Worm (Caenorhabditis elegans) whole organism, midembryonic: ENCODE results near the gene pqn-80.
A peak's percentile ranks its signal among the peaks of the same experiment; 100 is the strongest.

Experiments used
- T22C8.4 ChIP-seq: fragments of 200-800 bp; sonication (Bioruptor generic); IDR thresholded peaks from 2 replicates; pipeline ENCODE4 v1.3.6; 2022; ENCODE audit warnings: missing genetic modification characterization, missing compliant biosample characterization
- cog-1 ChIP-seq: sonication (generic microtip); optimal IDR thresholded peaks from 2 replicates; lab custom pipeline; 2016; ENCODE audit warnings: missing genetic modification characterization, missing compliant biosample characterization
- flt-1 ChIP-seq: fragments of 200-800 bp; sonication (Bioruptor generic); IDR thresholded peaks from 2 replicates; pipeline ENCODE4 v1.3.6; 2022; ENCODE audit warnings: missing genetic modification characterization, missing compliant biosample characterization
- klf-2 ChIP-seq: fragments of 200-800 bp; sonication (Bioruptor generic); conservative IDR thresholded peaks from 2 replicates; pipeline ENCODE4 v1.3.6; 2022; ENCODE audit warnings: missing genetic modification reagents, missing genetic modification characterization, missing compliant biosample characterization
- med-1 ChIP-seq: sonication (generic microtip); optimal IDR thresholded peaks from 2 replicates; lab custom pipeline; 2017; ENCODE audit warnings: missing genetic modification characterization, mild to moderate bottlenecking, missing compliant biosample characterization, antibody characterized with exemption, missing genetic modification reagents; ENCODE audit not compliant: insufficient read depth
- ref-1 ChIP-seq: fragments of 200-800 bp; sonication (Bioruptor generic); conservative IDR thresholded peaks from 2 replicates; pipeline ENCODE4 v1.3.6; 2022; ENCODE audit warnings: missing genetic modification reagents, missing genetic modification characterization, missing compliant biosample characterization
- tab-1 ChIP-seq: fragments of 200-800 bp; sonication (Bioruptor generic); IDR thresholded peaks from 2 replicates; pipeline ENCODE4 v1.3.6; 2022; ENCODE audit warnings: missing genetic modification characterization, missing compliant biosample characterization
- ztf-23 ChIP-seq: fragments of 200-800 bp; sonication (Bioruptor generic); IDR thresholded peaks from 2 replicates; pipeline ENCODE4 v1.3.6; 2022; ENCODE audit warnings: missing genetic modification reagents, missing genetic modification characterization, missing compliant biosample characterization
- ztf-29 ChIP-seq: fragments of 200-800 bp; sonication (Bioruptor generic); IDR thresholded peaks from 2 replicates; pipeline ENCODE4 v1.3.6; 2022; ENCODE audit warnings: missing genetic modification reagents, missing genetic modification characterization, missing compliant biosample characterization

pqn-80 gene

DNA sequence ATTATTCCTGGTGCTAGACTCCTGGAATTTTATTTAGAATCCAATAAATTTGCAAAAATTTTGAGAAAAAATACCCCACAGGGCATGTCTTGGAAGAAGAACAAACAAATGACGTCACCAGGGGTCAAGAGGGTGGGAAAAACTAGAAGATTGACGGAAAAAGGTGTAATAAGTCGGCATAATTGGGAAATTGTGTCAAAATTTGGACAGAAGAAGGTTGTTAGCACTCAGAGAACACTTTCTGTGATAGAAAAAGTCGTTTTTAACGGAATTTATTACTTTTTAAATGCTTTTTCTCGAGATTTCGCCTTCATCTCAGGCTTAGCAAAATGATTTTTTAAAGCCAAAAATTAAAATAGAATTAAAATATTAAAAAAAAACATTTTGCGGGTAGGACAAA, 19.1 kb upstream of the pqn-80 start:
- TF ChIP-seq flt-1 (GFP tag; lab: Robert Waterston, UW), result no peak
- TF ChIP-seq tab-1 (GFP tag; lab: Robert Waterston, UW), result no peak
- TF ChIP-seq cog-1 (tag; lab: Kevin White, UChicago), result no peak
- 0 out of 2 replicates have a peak, but pooled peaks have one; percentile 9 for TF ChIP-seq klf-2 (GFP tag; lab: Robert Waterston, UW)
- no peak for TF ChIP-seq med-1 (GFP tag; lab: Kevin White, UChicago)

DNA sequence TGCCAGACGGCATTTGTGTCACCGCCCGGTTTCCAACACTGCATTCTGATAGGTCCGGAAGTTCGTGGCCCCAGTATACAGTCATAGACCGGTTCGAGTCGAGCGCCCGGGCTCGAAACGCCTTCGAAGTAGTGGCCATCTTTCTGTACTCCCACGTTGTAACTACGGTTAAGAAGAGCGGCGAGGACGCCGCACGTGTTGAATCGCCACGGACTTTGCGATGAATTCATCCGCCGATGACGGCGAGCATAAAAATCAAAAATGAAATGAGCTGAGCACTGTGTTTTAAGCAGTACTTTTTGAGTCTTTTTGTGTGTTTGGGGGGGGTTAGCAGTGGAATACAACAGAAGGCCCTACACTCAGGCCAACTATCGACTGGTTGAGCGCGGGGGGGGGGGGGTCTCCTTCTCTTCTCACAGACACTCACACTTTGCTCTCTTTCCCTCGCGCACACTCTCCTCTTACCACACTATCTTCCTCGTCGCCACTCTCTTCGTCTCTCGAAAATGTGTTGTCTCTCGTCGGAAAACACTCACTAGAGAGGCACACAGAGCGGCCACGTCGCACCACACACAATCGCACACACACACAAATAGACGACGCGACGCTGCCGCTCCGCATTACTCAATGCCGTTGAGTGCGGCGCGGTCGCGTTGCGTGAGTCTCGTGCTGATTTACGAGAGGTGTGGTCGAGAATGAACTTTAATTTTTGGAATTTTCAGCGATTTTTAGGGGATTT, 18.0 kb upstream of the pqn-80 start, which contains the start of gene epc-1:
epc-1 (minus strand) TSS at position 367 of the 739 bp plus-strand sequence.
- TF ChIP-seq cog-1 (tag; lab: Kevin White, UChicago) (peak; percentile 76), flt-1 (GFP tag; lab: Robert Waterston, UW) (peak; percentile 48; the same call in 1 of the 2 replicates), ztf-23 (0 out of 2 replicates have a peak, but pooled peaks have one; percentile 7), med-1 (GFP tag; lab: Kevin White, UChicago) (no peak), klf-2 (GFP tag; lab: Robert Waterston, UW) (0 out of 2 replicates have a peak, but pooled peaks have one; percentile 13)

DNA sequence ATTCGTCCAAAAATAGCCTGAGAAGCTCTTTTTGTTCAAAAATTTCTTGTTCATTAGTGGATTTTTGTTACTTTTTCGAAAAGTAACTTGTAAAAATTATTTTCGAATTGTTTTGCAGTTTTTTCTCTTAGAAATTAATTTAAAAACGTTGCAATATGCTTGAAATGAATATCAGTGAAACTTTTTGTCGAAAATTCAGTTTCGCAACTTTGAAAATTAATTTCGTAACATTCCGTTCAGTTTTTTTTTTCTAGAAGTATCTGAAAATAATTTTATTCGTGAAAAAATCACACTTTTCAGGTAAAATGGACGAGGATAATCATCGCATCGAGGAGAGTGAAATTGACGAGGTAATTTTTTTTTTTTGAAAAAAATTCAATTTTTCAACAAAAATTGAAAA, 17.4 kb upstream of the pqn-80 start, which contains the start of gene Y111B2A.12:
Y111B2A.12 (plus strand) TSS at position 301 of the 400 bp plus-strand sequence.
- TF ChIP-seq ztf-23 (no peak), ztf-29 (GFP tag; lab: Robert Waterston, UW) (no peak), T22C8.4 (GFP tag; lab: Robert Waterston, UW) (no peak), ref-1 (GFP tag; lab: Robert Waterston, UW) (no peak), tab-1 (GFP tag; lab: Robert Waterston, UW) (no peak)

DNA sequence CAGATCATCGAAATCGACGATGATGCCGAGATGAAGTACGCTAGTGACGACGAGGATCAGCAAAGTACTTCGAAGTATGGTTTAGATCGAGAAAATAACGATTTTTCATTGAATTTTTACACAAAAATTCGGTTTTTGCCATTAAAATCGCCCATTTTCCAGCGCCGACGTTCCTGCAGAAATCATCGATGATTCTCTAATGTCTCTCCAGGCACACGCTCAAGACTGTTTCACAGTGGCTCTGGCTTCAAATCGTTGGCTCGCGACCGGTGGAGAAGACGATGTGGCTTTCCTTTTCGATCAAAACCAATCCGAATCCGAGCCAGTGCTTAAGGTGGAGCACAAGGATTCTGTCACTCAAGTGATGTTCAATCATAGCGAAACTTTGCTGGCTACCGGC, 17.0 kb upstream of the pqn-80 start:
- TF ChIP-seq tab-1 (GFP tag; lab: Robert Waterston, UW) (no peak), flt-1 (GFP tag; lab: Robert Waterston, UW) (no peak), med-1 (GFP tag; lab: Kevin White, UChicago) (no peak), klf-2 (GFP tag; lab: Robert Waterston, UW) (no peak), ztf-29 (GFP tag; lab: Robert Waterston, UW) (no peak), ref-1 (GFP tag; lab: Robert Waterston, UW) (no peak), T22C8.4 (GFP tag; lab: Robert Waterston, UW) (no peak), cog-1 (tag; lab: Kevin White, UChicago) (no peak), ztf-23 (no peak)

DNA sequence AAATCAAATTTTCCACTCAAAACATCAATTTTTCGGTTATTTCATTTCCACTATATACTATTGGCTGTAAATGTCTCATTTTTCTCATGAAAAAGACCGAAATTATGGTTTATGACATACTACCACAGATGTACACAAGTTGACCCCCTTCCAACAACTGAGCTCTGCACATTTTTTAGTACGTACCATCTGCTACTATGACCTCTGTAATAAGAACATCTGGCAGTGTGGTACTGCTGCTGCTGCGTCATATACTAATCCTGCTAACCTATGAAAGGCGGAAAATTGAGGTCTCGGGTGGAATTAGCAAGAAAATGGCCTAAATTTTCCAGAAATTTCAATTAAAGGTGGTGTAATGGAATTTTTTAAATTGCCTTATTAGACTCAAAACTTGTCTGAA, 15.0 kb upstream of the pqn-80 start:
- no peak for TF ChIP-seq flt-1 (GFP tag; lab: Robert Waterston, UW)

DNA sequence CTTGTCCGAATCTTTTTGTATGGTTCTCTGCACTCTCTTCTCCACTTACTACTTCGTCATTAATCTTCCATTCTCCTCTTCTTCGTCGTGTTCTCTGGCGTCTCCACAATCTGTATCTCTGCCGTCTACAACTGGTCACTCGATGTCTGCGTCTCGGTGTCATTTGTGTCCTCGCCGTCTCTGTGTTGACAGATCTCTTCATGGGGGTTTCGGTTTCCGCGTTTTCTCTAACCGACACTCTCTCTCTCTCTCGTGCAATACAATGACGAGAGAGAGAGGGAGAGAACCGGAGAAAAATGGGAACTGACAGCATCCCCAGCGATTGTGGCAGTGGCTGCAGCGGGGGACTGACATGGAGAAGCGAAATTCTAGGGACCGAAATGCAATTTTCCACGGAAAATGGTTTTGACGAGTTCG, 13.8 kb upstream of the pqn-80 start:
- peak; percentile 94 for TF ChIP-seq cog-1 (tag; lab: Kevin White, UChicago)
- peak; percentile 79 for TF ChIP-seq flt-1 (GFP tag; lab: Robert Waterston, UW)
- no peak for TF ChIP-seq klf-2 (GFP tag; lab: Robert Waterston, UW)

DNA sequence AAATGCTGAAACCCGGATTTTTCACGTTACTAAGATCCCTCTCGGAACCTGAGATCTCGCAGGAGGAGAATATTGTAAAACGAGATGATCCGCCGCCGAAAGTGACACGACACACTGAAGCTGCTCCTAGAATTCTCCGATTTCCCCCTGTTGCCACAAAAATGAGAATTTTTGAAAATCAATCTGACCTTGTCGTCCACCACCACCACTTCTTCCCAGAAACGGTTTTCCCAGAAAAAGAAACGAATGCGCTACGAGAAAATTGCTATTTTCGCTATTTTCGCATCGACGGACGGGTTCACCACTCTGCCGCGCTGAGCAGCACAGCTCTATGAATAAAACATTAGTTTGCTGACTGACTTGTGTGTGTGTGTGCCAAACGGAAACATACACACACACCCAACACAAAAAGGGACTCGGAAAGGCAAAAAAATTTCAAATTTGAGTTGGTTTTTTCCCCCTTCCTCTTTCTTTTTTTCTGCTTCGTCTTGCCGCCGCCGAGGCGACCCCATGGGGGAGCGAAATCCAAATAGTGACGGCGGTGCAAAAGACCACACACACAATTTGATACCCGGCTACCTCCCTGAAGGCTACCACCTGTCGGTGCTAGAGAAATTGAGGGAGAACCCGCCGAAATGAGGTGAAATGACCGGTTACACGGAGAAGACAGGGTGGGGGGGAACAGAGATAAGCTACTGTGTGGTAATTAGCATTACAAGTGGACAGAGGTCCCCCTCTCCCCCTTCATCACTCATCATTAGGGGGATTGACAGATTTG, 13.0 kb upstream of the pqn-80 start:
- peak; percentile 60; the same call in 1 of the 2 replicates for TF ChIP-seq flt-1 (GFP tag; lab: Robert Waterston, UW)
- peak; percentile 56; the same call in 1 of the 2 replicates for TF ChIP-seq ztf-23
- peak; percentile 28 for TF ChIP-seq cog-1 (tag; lab: Kevin White, UChicago)
- no peak for TF ChIP-seq ztf-29 (GFP tag; lab: Robert Waterston, UW)
- 0 out of 2 replicates have a peak, but pooled peaks have one; percentile 27 for TF ChIP-seq klf-2 (GFP tag; lab: Robert Waterston, UW)
- TF ChIP-seq tab-1 (GFP tag; lab: Robert Waterston, UW), result 0 out of 2 replicates have a peak, but pooled peaks have one; percentile 31

DNA sequence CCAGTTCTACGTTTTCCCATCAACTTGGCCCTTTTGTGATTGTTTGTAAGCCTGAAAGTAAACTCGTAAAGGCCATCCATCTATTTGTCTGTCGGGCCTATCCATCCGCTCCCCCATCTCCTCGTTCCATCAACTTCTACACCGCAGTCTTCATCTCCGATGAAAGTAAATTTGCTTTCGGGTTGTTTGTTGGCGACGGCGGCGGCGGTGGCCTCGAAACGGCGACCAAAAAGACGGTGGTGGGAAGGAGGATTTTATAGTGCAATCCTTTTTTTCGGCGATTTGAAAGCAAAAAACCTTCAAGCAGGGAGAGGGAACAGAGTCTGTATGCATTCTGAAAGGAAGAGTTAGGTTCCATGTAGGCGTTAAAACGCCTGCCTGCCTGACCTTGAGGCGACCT, 12.2 kb upstream of the pqn-80 start:
- TF ChIP-seq ztf-23, result no peak
- TF ChIP-seq T22C8.4 (GFP tag; lab: Robert Waterston, UW), result no peak
- no peak for TF ChIP-seq flt-1 (GFP tag; lab: Robert Waterston, UW)
- TF ChIP-seq ref-1 (GFP tag; lab: Robert Waterston, UW), result no peak
- TF ChIP-seq tab-1 (GFP tag; lab: Robert Waterston, UW), result no peak
- no peak for TF ChIP-seq klf-2 (GFP tag; lab: Robert Waterston, UW)
- no peak for TF ChIP-seq med-1 (GFP tag; lab: Kevin White, UChicago)
- TF ChIP-seq ztf-29 (GFP tag; lab: Robert Waterston, UW), result no peak
- TF ChIP-seq cog-1 (tag; lab: Kevin White, UChicago), result no peak

DNA sequence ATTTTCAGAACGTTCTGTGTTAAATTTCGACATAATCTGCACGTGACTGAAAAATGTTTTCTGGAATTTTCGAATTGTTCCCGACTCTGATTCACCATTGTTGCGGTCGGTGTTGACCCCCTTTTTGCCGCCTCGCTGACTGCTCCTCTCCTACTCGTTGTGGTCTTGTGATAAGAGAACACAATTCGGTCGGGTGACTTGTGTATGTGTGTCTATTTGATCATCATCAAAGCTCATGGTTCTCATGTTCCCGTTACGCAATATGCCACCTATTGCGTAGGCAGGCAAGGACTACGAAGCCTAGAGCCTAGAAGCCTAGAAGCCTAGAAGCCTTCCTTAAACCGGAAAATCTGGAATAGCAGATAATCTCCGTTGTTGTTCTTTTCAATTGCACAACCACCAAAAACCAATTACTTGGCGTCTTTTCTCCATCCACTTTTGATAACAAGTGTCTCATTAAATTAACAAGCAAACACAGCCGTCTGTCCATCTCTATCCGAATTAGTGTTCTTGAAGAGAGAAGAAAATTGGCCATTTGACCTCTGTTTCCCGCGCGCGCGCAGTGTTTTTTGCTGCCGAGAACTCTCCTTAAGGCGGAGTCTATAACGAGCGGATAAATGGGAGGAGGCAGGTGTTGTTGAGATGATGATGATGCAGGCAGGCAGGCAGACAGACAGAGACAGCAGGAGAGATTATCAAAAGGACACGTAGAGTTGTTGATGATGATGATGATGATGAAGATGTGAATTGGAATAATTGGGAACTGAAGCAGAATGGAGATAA, 11.5 kb upstream of the pqn-80 start:
- TF ChIP-seq klf-2 (GFP tag; lab: Robert Waterston, UW) (no peak), tab-1 (GFP tag; lab: Robert Waterston, UW) (peak; percentile 66; the same call in 1 of the 2 replicates), ref-1 (GFP tag; lab: Robert Waterston, UW) (no peak), cog-1 (tag; lab: Kevin White, UChicago) (no peak), flt-1 (GFP tag; lab: Robert Waterston, UW) (0 out of 2 replicates have a peak, but pooled peaks have one; percentile 4), ztf-23 (peak; percentile 44; the same call in 1 of the 2 replicates), T22C8.4 (GFP tag; lab: Robert Waterston, UW) (no peak)
